Worm (Caenorhabditis elegans): ENCODE results near the gene nhr-170.

The nhr-170 gene

ce11 chrV:18808621-18809020, 8.0 kb upstream of the nhr-170 start, which contains the start of gene C54E10.6:
Gene C54E10.6, minus strand, starts transcription at chrV:18808729.
- TF ChIP-seq mes-2 (tag; optimal IDR thresholded peaks at IDR 0.05; ENCODE audit: poor library complexity, severe bottlenecking) (no peak), hif-1 (tag; optimal IDR thresholded peaks at IDR 0.05) (no peak), ces-1 (GFP tag; optimal IDR thresholded peaks at IDR 0.05) (peak; percentile 16), gei-8 (GFP tag; optimal IDR thresholded peaks at IDR 0.05) (no peak), R02D3.7 (tag; optimal IDR thresholded peaks at IDR 0.05) (no peak), hlh-30 (tag; optimal IDR thresholded peaks at IDR 0.05; ENCODE audit: insufficient read depth) (peak; percentile 18), skn-1 (tag; optimal IDR thresholded peaks at IDR 0.05) (no peak), arid-1 (GFP tag; conservative IDR thresholded peaks at IDR 0.05) (no peak), php-3 (GFP tag; IDR thresholded peaks at IDR 0.05) (no peak), unc-39 (tag; optimal IDR thresholded peaks at IDR 0.05) (no peak), ceh-62 (tag; optimal IDR thresholded peaks at IDR 0.05) (no peak), lin-39 (tag; optimal IDR thresholded peaks at IDR 0.05) (no peak), ceh-28 (tag; optimal IDR thresholded peaks at IDR 0.05) (no peak), ztf-11 (tag; optimal IDR thresholded peaks at IDR 0.05) (no peak), hmg-1.1 (GFP tag; IDR thresholded peaks at IDR 0.05) (peak; percentile 57; the same call in 1 of the 2 replicates), Y75B8A.6 (GFP tag; IDR thresholded peaks at IDR 0.05) (no peak), ceh-44 (GFP tag; IDR thresholded peaks at IDR 0.05) (no peak), zfp-3 (GFP tag; conservative IDR thresholded peaks at IDR 0.05) (no peak), nhr-6 (tag; optimal IDR thresholded peaks at IDR 0.05) (no peak), nhr-11 (tag; optimal IDR thresholded peaks at IDR 0.05) (no peak), zfp-2 (tag; optimal IDR thresholded peaks at IDR 0.05) (no peak), hlh-11 (tag; optimal IDR thresholded peaks at IDR 0.05) (peak; percentile 4), saeg-2 (GFP tag; IDR thresholded peaks at IDR 0.05) (no peak), F44E2.7 (GFP tag; IDR thresholded peaks at IDR 0.05) (no peak), madf-9 (GFP tag; conservative IDR thresholded peaks at IDR 0.05) (no peak), mdt-29 (GFP tag; IDR thresholded peaks at IDR 0.05) (no peak)

DNA sequence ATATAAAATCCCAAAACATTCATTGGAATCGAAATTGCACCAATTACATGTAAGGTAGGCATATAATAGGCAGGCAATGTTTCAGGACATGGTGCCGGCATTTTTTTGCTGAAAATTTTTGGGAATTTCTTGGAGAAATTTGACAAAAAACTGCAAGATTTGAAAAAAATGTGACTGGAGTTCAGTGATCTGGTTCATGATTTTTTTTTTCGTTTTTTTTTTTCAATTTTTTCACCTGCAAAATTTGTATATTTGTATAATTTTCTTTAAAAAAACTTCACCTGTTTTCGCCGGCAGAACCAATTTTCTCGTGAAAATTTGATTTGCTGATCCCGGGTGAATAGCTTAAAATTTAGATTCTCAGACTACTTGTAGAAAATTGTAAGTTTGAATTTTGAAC, 5.8 kb upstream of the nhr-170 start, which contains the start of gene sri-10:
Gene sri-10 (minus strand): TSS at position 101 of the 400 bp plus-strand sequence.
- TF ChIP-seq zip-2 (tag; optimal IDR thresholded peaks at IDR 0.05) (no peak), egl-43 (GFP tag; IDR thresholded peaks at IDR 0.05) (no peak), Y5F2A.4 (GFP tag; optimal IDR thresholded peaks at IDR 0.05) (no peak), ZK546.5 (tag; optimal IDR thresholded peaks at IDR 0.05) (no peak), R02D3.7 (tag; optimal IDR thresholded peaks at IDR 0.05) (no peak), nhr-42 (GFP tag; IDR thresholded peaks at IDR 0.05) (no peak), nhr-77 (tag; optimal IDR thresholded peaks at IDR 0.05) (no peak), unc-62 (GFP tag; optimal IDR thresholded peaks at IDR 0.05 in 1 of 2) (no peak), unc-62 (tag; optimal IDR thresholded peaks at IDR 0.05) (no peak)

ce11 chrV:18803260-18803659, 2.6 kb upstream of the nhr-170 start, which contains the start of gene C54E10.10:
Gene C54E10.10, minus strand, starts transcription at chrV:18803360.
- TF ChIP-seq mdt-29 (GFP tag; IDR thresholded peaks at IDR 0.05) (no peak), duxl-1 (tag; optimal IDR thresholded peaks at IDR 0.05; ENCODE audit: poor library complexity) (no peak), ces-1 (GFP tag; optimal IDR thresholded peaks at IDR 0.05) (no peak), D1046.2 (GFP tag; IDR thresholded peaks at IDR 0.05) (no peak), zip-2 (tag; optimal IDR thresholded peaks at IDR 0.05) (no peak), mxl-3 (GFP tag; optimal IDR thresholded peaks at IDR 0.05) (no peak), lin-38 (GFP tag; IDR thresholded peaks at IDR 0.05) (no peak), mxl-2 (GFP tag; conservative IDR thresholded peaks at IDR 0.05) (no peak), T20F7.1 (GFP tag; optimal IDR thresholded peaks at IDR 0.05) (no peak)
